Worm (Caenorhabditis elegans): ENCODE measurements around the gene W03C9.8.

W03C9.8 gene

ce11 chrII:11968275-11968674 is 19.7 kb downstream of the W03C9.8 start, which contains the start of gene mex-1 (continued):
- TF ChIP-seq ceh-58 (GFP tag; IDR thresholded peaks at IDR 0.05) (no peak), lin-26 (GFP tag; IDR thresholded peaks at IDR 0.05) (no peak), lir-1 (GFP tag; conservative IDR thresholded peaks at IDR 0.05) (peak; percentile 66; the same call in 1 of the 2 replicates), ztf-18 (tag; optimal IDR thresholded peaks at IDR 0.05) (no peak), F57A8.1 (GFP tag; optimal IDR thresholded peaks at IDR 0.05) (no peak), hmg-1.2 (GFP tag; IDR thresholded peaks at IDR 0.05) (peak; percentile 70)

ce11 chrII:11969033-11969432 is 20.5 kb downstream of the W03C9.8 start:
- TF ChIP-seq snpc-3.4 (tag; optimal IDR thresholded peaks at IDR 0.05) (no peak), F57C9.4 (tag; optimal IDR thresholded peaks at IDR 0.05) (no peak), madf-8 (GFP tag; conservative IDR thresholded peaks at IDR 0.05) (no peak), rpc-1 (optimal IDR thresholded peaks at IDR 0.05) (no peak), rpc-1 (tag; optimal IDR thresholded peaks at IDR 0.05) (no peak), ceh-79 (tag; optimal IDR thresholded peaks at IDR 0.05) (no peak), hsf-1 (GFP tag; IDR thresholded peaks at IDR 0.05) (0 out of 2 replicates have a peak, but pooled peaks have one; percentile 24), B0019.2 (GFP tag; conservative IDR thresholded peaks at IDR 0.05) (no peak), lin-26 (GFP tag; IDR thresholded peaks at IDR 0.05) (0 out of 2 replicates have a peak, but pooled peaks have one; percentile 9), F37B4.10 (GFP tag; IDR thresholded peaks at IDR 0.05) (no peak), aptf-2 (GFP tag; conservative IDR thresholded peaks at IDR 0.05) (no peak), dpff-1 (tag; optimal IDR thresholded peaks at IDR 0.05) (no peak), snpc-1.3 (tag; optimal IDR thresholded peaks at IDR 0.05; ENCODE audit: insufficient read depth) (no peak), B0336.3 (GFP tag; IDR thresholded peaks at IDR 0.05) (no peak), cebp-1 (GFP tag; IDR thresholded peaks at IDR 0.05) (no peak), cebp-1 (tag; optimal IDR thresholded peaks at IDR 0.05) (no peak), snpc-4 (GFP tag; optimal IDR thresholded peaks at IDR 0.05) (no peak), snpc-4 (tag; optimal IDR thresholded peaks at IDR 0.05) (no peak), chd-7 (tag; optimal IDR thresholded peaks at IDR 0.05) (no peak), F52B5.7 (tag; optimal IDR thresholded peaks at IDR 0.05) (no peak), Y79H2A.3 (GFP tag; conservative IDR thresholded peaks at IDR 0.05) (no peak), ceh-91 (GFP tag; IDR thresholded peaks at IDR 0.05) (no peak), repo-1 (tag; optimal IDR thresholded peaks at IDR 0.05) (no peak), madf-3 (GFP tag; IDR thresholded peaks at IDR 0.05) (no peak), sea-2 (GFP tag; IDR thresholded peaks at IDR 0.05) (no peak), F22D6.2 (tag; optimal IDR thresholded peaks at IDR 0.05) (no peak), rec-8 (tag; optimal IDR thresholded peaks at IDR 0.05) (no peak), nhr-120 (GFP tag; IDR thresholded peaks at IDR 0.05) (no peak), zfh-2 (GFP tag; conservative IDR thresholded peaks at IDR 0.05) (peak; percentile 55; the same call in 1 of the 2 replicates), K12H6.12 (tag; optimal IDR thresholded peaks at IDR 0.05) (no peak), zim-3 (tag; optimal IDR thresholded peaks at IDR 0.05) (no peak), B0035.1 (tag; optimal IDR thresholded peaks at IDR 0.05) (no peak), ztf-28 (GFP tag; IDR thresholded peaks at IDR 0.05) (no peak), tbx-9 (tag; optimal IDR thresholded peaks at IDR 0.05; ENCODE audit: borderline replicate concordance) (no peak), madf-10 (tag; optimal IDR thresholded peaks at IDR 0.05) (no peak), Y95B8A.8 (GFP tag; IDR thresholded peaks at IDR 0.05) (no peak), ztf-6 (GFP tag; IDR thresholded peaks at IDR 0.05) (no peak), hmg-1.2 (GFP tag; IDR thresholded peaks at IDR 0.05) (0 out of 2 replicates have a peak, but pooled peaks have one; percentile 3)
